Worm (Caenorhabditis elegans) whole organism, L4 larva: ENCODE results near the gene F36H5.18.
A peak's percentile ranks its signal among the peaks of the same experiment; 100 is the strongest.

Source experiments
- F44E2.7 ChIP-seq: fragments of 200-800 bp; sonication (Bioruptor generic); IDR thresholded peaks from 2 replicates; pipeline ENCODE4 v2.1.2; 2022; ENCODE audit warnings: missing genetic modification characterization, missing compliant biosample characterization
- T20F7.1 ChIP-seq: fragments of 200-800 bp; sonication (Bioruptor generic); optimal IDR thresholded peaks from 2 replicates; lab custom pipeline; 2018; ENCODE audit warnings: mild to moderate bottlenecking, missing genetic modification characterization, missing compliant biosample characterization
- ZK546.5 ChIP-seq, 2 experiments: sonication (generic microtip); optimal IDR thresholded peaks; 2 replicates each; lab custom pipeline; 2017; ENCODE audit warnings: missing biosample characterization in 2 of 2, missing genetic modification characterization in 2 of 2
- aha-1 ChIP-seq: fragments of 150-350 bp; peaks from one replicate; lab custom pipeline; 2014; ENCODE audit warnings: missing biosample characterization, missing genetic modification characterization
- ama-1 ChIP-seq: fragments of 150-350 bp; optimal IDR thresholded peaks from 2 replicates; lab custom pipeline; 2014; ENCODE audit warnings: inconsistent platforms, mixed read lengths
- attf-4 ChIP-seq: sonication (generic microtip); optimal IDR thresholded peaks from 3 replicates; lab custom pipeline; 2017; ENCODE audit warnings: missing biosample characterization, missing genetic modification characterization
- ceh-62 ChIP-seq: sonication (generic microtip); optimal IDR thresholded peaks from 2 replicates; lab custom pipeline; 2017; ENCODE audit warnings: missing biosample characterization, missing genetic modification characterization
- ces-1 ChIP-seq: fragments of 150-350 bp; sonication (generic microtip); optimal IDR thresholded peaks from 4 replicates; lab custom pipeline; 2014; ENCODE audit warnings: missing biosample characterization, missing genetic modification reagents, missing genetic modification characterization
- cey-2 ChIP-seq: sonication (generic microtip); optimal IDR thresholded peaks from 3 replicates; lab custom pipeline; 2017; ENCODE audit warnings: missing genetic modification characterization, mild to moderate bottlenecking, missing compliant biosample characterization, antibody characterized with exemption, borderline replicate concordance; ENCODE audit not compliant: insufficient read depth
- ctbp-1 ChIP-seq: fragments of 200-800 bp; sonication (Bioruptor generic); IDR thresholded peaks from 2 replicates; pipeline ENCODE4 v1.3.6; 2022; ENCODE audit warnings: missing genetic modification reagents, missing genetic modification characterization, missing compliant biosample characterization
- egl-43 ChIP-seq: fragments of 200-800 bp; sonication (Bioruptor generic); IDR thresholded peaks from 2 replicates; pipeline ENCODE4 v1.3.6; 2022; ENCODE audit warnings: missing genetic modification reagents, missing genetic modification characterization, missing compliant biosample characterization
- fkh-10 ChIP-seq: fragments of 150-350 bp; optimal IDR thresholded peaks from 2 replicates; lab custom pipeline; 2014; ENCODE audit warnings: missing biosample characterization, missing genetic modification reagents, missing genetic modification characterization
- hif-1 ChIP-seq, 2 experiments: sonication (generic microtip); optimal IDR thresholded peaks; 2 replicates each; lab custom pipeline; 2016 to 2017; ENCODE audit warnings: missing compliant biosample characterization in 2 of 2, missing genetic modification characterization in 2 of 2, missing genetic modification reagents in 2 of 2, missing genotype in 2 of 2, mild to moderate bottlenecking in 1 of 2
- jun-1 ChIP-seq: fragments of 150-350 bp; optimal IDR thresholded peaks from 2 replicates; lab custom pipeline; 2014; ENCODE audit warnings: missing biosample characterization, missing genetic modification reagents, missing genetic modification characterization
- lin-13 ChIP-seq: fragments of 150-350 bp; optimal IDR thresholded peaks from 2 replicates; lab custom pipeline; 2014; ENCODE audit warnings: missing biosample characterization, missing genetic modification reagents, missing genetic modification characterization
- lin-38 ChIP-seq: fragments of 200-800 bp; sonication (Bioruptor generic); IDR thresholded peaks from 2 replicates; pipeline ENCODE4 v1.3.6; 2022; ENCODE audit warnings: missing genetic modification reagents, missing genetic modification characterization, missing compliant biosample characterization
- nhr-41 ChIP-seq: fragments of 200-800 bp; sonication (Bioruptor generic); IDR thresholded peaks from 2 replicates; pipeline ENCODE4 v1.3.6; 2022; ENCODE audit warnings: missing genetic modification reagents, missing genetic modification characterization, missing compliant biosample characterization
- nhr-42 ChIP-seq: fragments of 200-800 bp; sonication (Bioruptor generic); IDR thresholded peaks from 2 replicates; pipeline ENCODE4 v1.3.6; 2022; ENCODE audit warnings: missing genetic modification characterization, missing compliant biosample characterization
- nhr-76 ChIP-seq: fragments of 150-350 bp; optimal IDR thresholded peaks from 2 replicates; lab custom pipeline; 2014; ENCODE audit warnings: missing biosample characterization, missing genetic modification characterization
- rbr-2 ChIP-seq: sonication (generic microtip); optimal IDR thresholded peaks from 2 replicates; lab custom pipeline; 2016; ENCODE audit warnings: missing genotype, missing genetic modification characterization, missing compliant biosample characterization
- skn-1 ChIP-seq: fragments of 150-350 bp; optimal IDR thresholded peaks from 2 replicates; lab custom pipeline; 2014; ENCODE audit warnings: missing biosample characterization, missing genetic modification characterization
- snpc-1.2 ChIP-seq: fragments of 200-800 bp; sonication (Bioruptor generic); IDR thresholded peaks from 2 replicates; pipeline ENCODE4 v1.3.6; 2022; ENCODE audit warnings: missing genetic modification reagents, missing genetic modification characterization, missing compliant biosample characterization
- snpc-4 ChIP-seq: fragments of 150-350 bp; optimal IDR thresholded peaks from 2 replicates; lab custom pipeline; 2014; ENCODE audit warnings: missing biosample characterization, missing genetic modification characterization
- spr-1 ChIP-seq: sonication (generic microtip); optimal IDR thresholded peaks from 2 replicates; lab custom pipeline; 2016; ENCODE audit warnings: mild to moderate bottlenecking, missing genetic modification characterization, missing compliant biosample characterization
- unc-62 ChIP-seq, 3 experiments: fragments of 150-350 bp in 1 of 3; sonication (generic microtip); optimal IDR thresholded peaks in 2 of 3; peaks in 1 of 3; 1 replicate in 1 of 3; 2 replicates in 2 of 3; lab custom pipeline; 2014 to 2017; ENCODE audit warnings: missing biosample characterization in 3 of 3, missing genetic modification characterization in 3 of 3, missing genetic modification reagents in 3 of 3, missing genotype in 1 of 3
- vab-7 ChIP-seq: fragments of 200-800 bp; sonication (Bioruptor generic); IDR thresholded peaks from 2 replicates; pipeline ENCODE4 v1.3.6; 2022; ENCODE audit warnings: missing genetic modification reagents, missing genetic modification characterization, missing compliant biosample characterization
- zfp-2 ChIP-seq: sonication (generic microtip); optimal IDR thresholded peaks from 2 replicates; lab custom pipeline; 2016; ENCODE audit warnings: mild to moderate bottlenecking, missing genetic modification characterization, missing compliant biosample characterization
- zfp-3 ChIP-seq: fragments of 200-800 bp; sonication (Bioruptor generic); conservative IDR thresholded peaks from 2 replicates; pipeline ENCODE4 v1.3.6; 2022; ENCODE audit warnings: missing genetic modification reagents, missing genetic modification characterization, missing compliant biosample characterization
- zip-11 ChIP-seq: fragments of 200-800 bp; sonication (Bioruptor generic); IDR thresholded peaks from 2 replicates; pipeline ENCODE4 v1.3.6; 2022; ENCODE audit warnings: missing genetic modification characterization, missing compliant biosample characterization
- zip-2 ChIP-seq: fragments of 150-350 bp; optimal IDR thresholded peaks from 2 replicates; lab custom pipeline; 2014; ENCODE audit warnings: missing biosample characterization, missing genetic modification characterization

F36H5.18 gene

DNA sequence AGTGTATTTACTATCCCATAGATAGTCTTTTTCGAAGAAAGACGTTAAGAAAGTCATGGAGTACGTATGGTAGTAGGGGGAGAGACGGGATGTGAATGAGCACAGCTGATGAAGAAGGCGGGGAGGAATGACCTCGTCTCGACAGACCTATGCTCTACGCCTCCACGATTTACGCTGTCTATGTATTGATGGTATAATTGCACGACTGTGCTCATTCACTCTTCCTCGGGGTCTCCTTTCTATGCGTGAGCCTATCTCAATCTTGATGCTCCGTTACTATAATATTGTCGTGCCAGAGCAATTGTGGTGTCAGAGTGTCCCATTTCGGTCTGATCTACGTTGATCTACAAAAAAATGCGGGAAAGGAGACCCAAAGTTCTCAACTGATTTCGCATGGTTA, 26.5 kb downstream of the F36H5.18 start, which contains the start of gene C08F1.10:
Gene C08F1.10, minus strand, starts transcription at position 101 of the 400 bp plus-strand sequence.
- TF ChIP-seq nhr-42 (no peak), zip-11 (GFP tag; lab: Robert Waterston, UW) (no peak), skn-1 (tag; lab: Kevin White, UChicago) (no peak), jun-1 (tag; lab: Kevin White, UChicago) (no peak), ceh-62 (no peak), lin-13 (GFP tag; lab: Kevin White, UChicago) (no peak), zfp-3 (GFP tag; lab: Robert Waterston, UW) (no peak), nhr-76 (tag; lab: Kevin White, UChicago) (no peak), snpc-4 (tag; lab: Kevin White, UChicago) (no peak), hif-1 (tag; optimal IDR thresholded peaks at IDR 0.05; lab: Kevin White, UChicago) (no peak), zip-2 (no peak), spr-1 (tag; lab: Kevin White, UChicago) (no peak), aha-1 (no peak), ama-1 (no peak), cey-2 (tag; lab: Kevin White, UChicago) (no peak), snpc-1.2 (GFP tag; lab: Robert Waterston, UW) (no peak), F44E2.7 (GFP tag; lab: Robert Waterston, UW) (no peak), fkh-10 (GFP tag; lab: Kevin White, UChicago) (no peak), zfp-2 (no peak)

DNA sequence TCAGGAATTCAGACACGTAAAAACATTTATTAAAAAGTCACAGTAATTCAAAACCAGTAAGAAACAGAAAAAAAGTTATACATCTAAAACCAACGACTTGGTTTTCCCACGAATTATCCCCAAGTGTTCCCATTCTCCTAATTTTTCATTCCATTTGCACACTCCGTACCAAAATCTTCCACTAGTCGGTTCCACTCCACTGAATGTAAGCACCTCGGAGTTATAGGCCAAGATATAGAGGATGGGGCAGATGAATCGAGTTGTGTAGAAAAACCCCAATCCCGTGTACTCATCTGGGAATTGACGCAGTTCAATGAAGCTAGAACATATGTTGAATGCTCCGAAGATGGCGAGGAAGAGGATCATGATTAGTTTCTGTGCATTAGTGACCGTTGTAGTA, 27.5 kb downstream of the F36H5.18 start:
- peak in 1 of 2 experiments; percentile 97 for TF ChIP-seq unc-62 (GFP tag; optimal IDR thresholded peaks at IDR 0.05 in 1 of 2; lab: Kevin White, UChicago)
- no peak for TF ChIP-seq unc-62 (tag; optimal IDR thresholded peaks at IDR 0.05; lab: Kevin White, UChicago)
- TF ChIP-seq ces-1 (GFP tag; lab: Kevin White, UChicago): no peak
- no peak for TF ChIP-seq nhr-76 (tag; lab: Kevin White, UChicago)
- TF ChIP-seq T20F7.1 (GFP tag; lab: Kevin White, UChicago): no peak

DNA sequence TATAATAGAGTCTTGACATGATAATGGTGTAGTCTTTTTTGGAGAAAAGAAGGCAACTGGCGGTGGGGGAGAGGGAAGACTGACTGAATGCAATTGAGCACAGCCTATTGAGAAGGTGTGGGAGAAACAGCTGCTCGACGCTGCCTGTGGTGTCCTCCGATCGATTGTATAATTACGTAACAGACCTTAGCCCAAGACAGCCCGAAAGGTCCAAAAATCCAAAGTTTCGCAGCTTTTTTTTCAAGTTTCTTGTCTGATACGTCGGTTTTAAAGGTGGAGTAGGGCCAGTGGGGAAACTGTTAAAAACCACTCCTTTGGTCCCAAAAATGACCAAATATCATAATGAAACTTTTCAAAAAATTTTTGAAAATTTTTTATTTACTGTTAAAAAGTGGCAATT, 28.4 kb downstream of the F36H5.18 start, which contains the start of the genes C08F1.6 and fbxb-13:
Gene C08F1.6, minus strand, starts transcription at position 101 of the 400 bp plus-strand sequence.
Gene fbxb-13, plus strand, starts transcription at position 191 of the 400 bp plus-strand sequence.
- TF ChIP-seq rbr-2 (tag; lab: Kevin White, UChicago) (no peak), lin-38 (no peak), cey-2 (tag; lab: Kevin White, UChicago) (no peak)

DNA sequence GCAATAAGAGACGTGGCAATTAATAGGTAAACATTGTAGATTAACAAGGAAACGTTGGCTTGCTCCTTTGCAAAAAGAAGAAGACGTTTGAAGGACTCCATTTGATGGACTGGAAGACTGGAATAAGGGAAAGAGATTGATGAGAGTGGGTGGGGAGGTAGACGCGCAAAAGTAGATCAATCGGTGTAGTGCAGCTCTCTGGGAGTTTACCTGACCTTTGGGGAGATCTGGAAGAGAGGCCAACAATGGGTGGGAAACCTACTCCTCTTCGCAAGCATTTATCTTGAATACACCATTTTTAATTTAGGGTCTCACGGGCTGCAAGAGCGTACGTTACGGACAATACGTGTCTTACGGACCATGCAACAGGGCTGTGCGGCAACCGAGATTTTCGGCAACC, 46.7 kb downstream of the F36H5.18 start, which contains the start of gene C08F1.12:
Gene C08F1.12, minus strand, starts transcription at position 101 of the 400 bp plus-strand sequence.
- no peak for TF ChIP-seq ZK546.5 (tag; optimal IDR thresholded peaks at IDR 0.05; lab: Kevin White, UChicago)
- no peak for TF ChIP-seq attf-4 (tag; lab: Kevin White, UChicago)
- TF ChIP-seq skn-1 (tag; lab: Kevin White, UChicago): no peak
- no peak for TF ChIP-seq unc-62 (GFP tag; optimal IDR thresholded peaks at IDR 0.05 in 1 of 2; lab: Kevin White, UChicago)
- no peak for TF ChIP-seq unc-62 (tag; optimal IDR thresholded peaks at IDR 0.05; lab: Kevin White, UChicago)
- TF ChIP-seq, all 104 proteins: peak for 0

DNA sequence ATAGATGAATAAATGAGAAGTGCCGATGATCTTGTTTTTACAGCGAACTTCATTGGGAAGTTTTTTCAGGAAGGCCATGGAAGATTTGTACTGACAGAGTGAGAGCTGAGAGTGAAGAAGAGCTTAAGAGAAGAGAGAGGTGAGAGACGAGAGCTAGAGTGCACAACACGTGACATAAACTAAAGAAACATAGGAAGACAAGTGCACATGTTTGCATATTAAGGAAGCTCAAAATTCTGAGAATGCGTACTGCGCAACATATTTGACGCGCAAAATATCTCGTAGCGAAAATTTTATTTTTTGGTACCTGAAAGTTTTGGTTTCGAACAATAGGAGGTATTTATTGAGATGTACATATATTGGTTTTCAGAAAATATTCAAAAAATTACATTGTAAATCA, 48.5 kb downstream of the F36H5.18 start, which contains the start of gene C08F1.8:
Gene C08F1.8, minus strand, starts transcription at position 101 of the 400 bp plus-strand sequence.
- no peak for TF ChIP-seq ctbp-1 (GFP tag; lab: Robert Waterston, UW)
- no peak for TF ChIP-seq nhr-41 (GFP tag; lab: Robert Waterston, UW)
- no peak for TF ChIP-seq egl-43 (GFP tag; lab: Robert Waterston, UW)
- no peak for TF ChIP-seq vab-7 (GFP tag; lab: Robert Waterston, UW)
